Fruit fly (Drosophila melanogaster): ENCODE data around the gene Vps16B.

The Vps16B gene

dm6 chr3R:29837771-29838170, 21.5 kb upstream of the Vps16B start (continued):
- TF ChIP-seq CG32006 (GFP tag; optimal IDR thresholded peaks at IDR 0.05) = peak; percentile 64
- TF ChIP-seq esn (GFP tag; optimal IDR thresholded peaks at IDR 0.05) = no peak
- TF ChIP-seq CG10669 (GFP tag; optimal IDR thresholded peaks at IDR 0.05) = no peak
- TF ChIP-seq CG4318 (GFP tag; optimal IDR thresholded peaks at IDR 0.05) = no peak
- TF ChIP-seq CG10631 (GFP tag; optimal IDR thresholded peaks at IDR 0.05) = peak; percentile 29
- no peak for TF ChIP-seq CG6276 (GFP tag; optimal IDR thresholded peaks at IDR 0.05)
- TF ChIP-seq vri (GFP tag; optimal IDR thresholded peaks at IDR 0.05) = no peak
- TF ChIP-seq CG8632 (GFP tag; optimal IDR thresholded peaks at IDR 0.05) = no peak
- TF ChIP-seq svp (GFP tag) = no peak
- no peak for TF ChIP-seq Ets21C (GFP tag; optimal IDR thresholded peaks at IDR 0.05)
- no peak for TF ChIP-seq CG9139 (GFP tag; optimal IDR thresholded peaks at IDR 0.05)
- TF ChIP-seq Smox (GFP tag; optimal IDR thresholded peaks at IDR 0.05) = no peak
- TF ChIP-seq Sox15 (GFP tag; optimal IDR thresholded peaks at IDR 0.05) = no peak
- TF ChIP-seq Eip78C (GFP tag) = peak; percentile 49
- TF ChIP-seq CG8319 (GFP tag; optimal IDR thresholded peaks at IDR 0.05) = no peak
- no peak for TF ChIP-seq topi (GFP tag; optimal IDR thresholded peaks at IDR 0.05)
- TF ChIP-seq Eip75B (GFP tag; optimal IDR thresholded peaks at IDR 0.05) = no peak
- TF ChIP-seq CG6792 (GFP tag; optimal IDR thresholded peaks at IDR 0.05) = no peak
- TF ChIP-seq Sox14 (GFP tag; optimal IDR thresholded peaks at IDR 0.05) = no peak
- TF ChIP-seq CG3919 (GFP tag; optimal IDR thresholded peaks at IDR 0.05) = no peak
- no peak for TF ChIP-seq Gug (GFP tag; IDR thresholded peaks at IDR 0.05)
- TF ChIP-seq Blimp-1 (GFP tag; optimal IDR thresholded peaks at IDR 0.05) = no peak
- TF ChIP-seq CG6854 (GFP tag; optimal IDR thresholded peaks at IDR 0.05) = no peak
- 0 out of 3 replicates have a peak, but pooled peaks have one; percentile 49 for TF ChIP-seq CG6163 (GFP tag; IDR thresholded peaks at IDR 0.05)

- no peak for TF ChIP-seq Gug (GFP tag; IDR thresholded peaks at IDR 0.05)
- no peak for TF ChIP-seq CG34406 (GFP tag; optimal IDR thresholded peaks at IDR 0.05)
- TF ChIP-seq Hr4 (GFP tag; optimal IDR thresholded peaks at IDR 0.05) = no peak
- TF ChIP-seq svp (GFP tag) = no peak
- TF ChIP-seq Hr39 (GFP tag; optimal IDR thresholded peaks at IDR 0.05) = no peak
Measured at dm6 chr3R:29836188-29836587, 19.9 kb upstream of the Vps16B start, which contains the start of gene CG42592. TSS of gene CG42592 (minus strand) at chr3R:29836288.

dm6 chr3R:29835710-29836049, 19.4 kb upstream of the Vps16B start, which contains the start of gene Prtl99C:
TSS of gene Prtl99C (plus strand) at chr3R:29835950.
- TF ChIP-seq Ets96B (tag; optimal IDR thresholded peaks at IDR 0.05) = no peak
- TF ChIP-seq Sox14 (GFP tag; optimal IDR thresholded peaks at IDR 0.05) = no peak
- TF ChIP-seq CG32006 (GFP tag; optimal IDR thresholded peaks at IDR 0.05) = no peak
- no peak for TF ChIP-seq Eip78C (GFP tag)
- no peak for TF ChIP-seq lz (GFP tag; optimal IDR thresholded peaks at IDR 0.05)
- TF ChIP-seq salr (GFP tag; optimal IDR thresholded peaks at IDR 0.05) = no peak
- no peak for TF ChIP-seq Sox15 (GFP tag; optimal IDR thresholded peaks at IDR 0.05)
- no peak for TF ChIP-seq CG4318 (GFP tag; optimal IDR thresholded peaks at IDR 0.05)

- peak; percentile 1 for TF ChIP-seq Sox14 (GFP tag; optimal IDR thresholded peaks at IDR 0.05)
- TF ChIP-seq CG10631 (GFP tag; optimal IDR thresholded peaks at IDR 0.05) = peak; percentile 1
- peak; percentile 16 for TF ChIP-seq esn (GFP tag; optimal IDR thresholded peaks at IDR 0.05)
- TF ChIP-seq CG1621 (tag; optimal IDR thresholded peaks at IDR 0.05) = peak; percentile 30
- no peak for TF ChIP-seq Smox (GFP tag; optimal IDR thresholded peaks at IDR 0.05)
- TF ChIP-seq CG11762 (GFP tag; optimal IDR thresholded peaks at IDR 0.05; ENCODE audit: insufficient read depth) = no peak
Measured at dm6 chr3R:29834759-29835709, 18.8 kb upstream of the Vps16B start, which contains the start of gene Atg16. TSS of gene Atg16 (minus strand) at chr3R:29835101.

dm6 chr3R:29830925-29831324, 14.7 kb upstream of the Vps16B start:
- TF ChIP-seq Met (GFP tag; optimal IDR thresholded peaks at IDR 0.05) = no peak
- TF ChIP-seq dsx (GFP tag; optimal IDR thresholded peaks at IDR 0.05; ENCODE audit: poor library complexity, severe bottlenecking) = no peak
- TF ChIP-seq vri (GFP tag; optimal IDR thresholded peaks at IDR 0.05) = no peak
- no peak for TF ChIP-seq ss (GFP tag; optimal IDR thresholded peaks at IDR 0.05)
- no peak for TF ChIP-seq Eip93F (GFP tag; optimal IDR thresholded peaks at IDR 0.05)
- peak; percentile 37 for TF ChIP-seq Eip78C (GFP tag)
- no peak for TF ChIP-seq Sox15 (GFP tag; optimal IDR thresholded peaks at IDR 0.05)
- TF ChIP-seq spab (GFP tag; optimal IDR thresholded peaks at IDR 0.05) = no peak
- no peak for TF ChIP-seq CG10669 (GFP tag; optimal IDR thresholded peaks at IDR 0.05)
- no peak for TF ChIP-seq CG6276 (GFP tag; optimal IDR thresholded peaks at IDR 0.05)
- TF ChIP-seq OdsH (GFP tag; optimal IDR thresholded peaks at IDR 0.05) = no peak
- no peak for TF ChIP-seq CG11902 (GFP tag; optimal IDR thresholded peaks at IDR 0.05)
- no peak for TF ChIP-seq Sox14 (GFP tag; optimal IDR thresholded peaks at IDR 0.05)
- TF ChIP-seq fkh (GFP tag; optimal IDR thresholded peaks at IDR 0.05) = peak; percentile 84
